Worm (Caenorhabditis elegans) whole organism, L3 larva: ENCODE results near the gene Y62E10A.6.

Experiments
- aly-2 ChIP-seq: fragments of 150-350 bp; optimal IDR thresholded peaks from 2 replicates; lab custom pipeline; 2014; ENCODE audit warnings: missing biosample characterization, missing genetic modification characterization
- ama-1 ChIP-seq: fragments of 150-350 bp; optimal IDR thresholded peaks from 2 replicates; lab custom pipeline; 2018
- ceh-28 ChIP-seq: fragments of 150-350 bp; optimal IDR thresholded peaks from 2 replicates; lab custom pipeline; 2014; ENCODE audit warnings: missing biosample characterization, missing genetic modification reagents, missing genetic modification characterization
- ceh-82 ChIP-seq: fragments of 150-350 bp; optimal IDR thresholded peaks from 2 replicates; lab custom pipeline; 2014; ENCODE audit warnings: missing biosample characterization, missing genetic modification characterization
- ceh-9 ChIP-seq: sonication (generic microtip); optimal IDR thresholded peaks from 2 replicates; lab custom pipeline; 2018; ENCODE audit warnings: missing biosample characterization, missing genetic modification characterization
- daf-12 ChIP-seq: fragments of 150-350 bp; optimal IDR thresholded peaks from 2 replicates; lab custom pipeline; 2014; ENCODE audit warnings: missing biosample characterization, missing genetic modification reagents, missing genetic modification characterization
- egl-27 ChIP-seq: sonication (generic microtip); optimal IDR thresholded peaks from 4 replicates; lab custom pipeline; 2017; ENCODE audit warnings: missing biosample characterization, missing genetic modification reagents, missing genetic modification characterization
- elt-1 ChIP-seq: fragments of 150-350 bp; optimal IDR thresholded peaks from 2 replicates; lab custom pipeline; 2014; ENCODE audit warnings: missing biosample characterization, missing genetic modification characterization
- elt-2 ChIP-seq: sonication (generic microtip); optimal IDR thresholded peaks from 2 replicates; lab custom pipeline; 2016; ENCODE audit warnings: missing genetic modification reagents, mild to moderate bottlenecking, missing genetic modification characterization, missing compliant biosample characterization
- elt-3 ChIP-seq, 3 experiments: fragments of 150-350 bp in 1 of 3; sonication (generic microtip) in 2 of 3; optimal IDR thresholded peaks; 2 replicates in 2 of 3; 4 replicates in 1 of 3; lab custom pipeline; 2014 to 2017; ENCODE audit warnings: missing biosample characterization in 3 of 3, missing genetic modification characterization in 3 of 3
- eor-1 ChIP-seq, 2 experiments: fragments of 150-350 bp; optimal IDR thresholded peaks; 2 replicates each; lab custom pipeline; 2014 to 2018; ENCODE audit warnings: missing biosample characterization in 2 of 2, missing genetic modification characterization in 2 of 2
- fkh-10 ChIP-seq: sonication (generic microtip); optimal IDR thresholded peaks from 2 replicates; lab custom pipeline; 2017; ENCODE audit warnings: missing biosample characterization, missing genetic modification reagents, missing genetic modification characterization
- fkh-2 ChIP-seq: fragments of 150-350 bp; optimal IDR thresholded peaks from 2 replicates; lab custom pipeline; 2014; ENCODE audit warnings: missing biosample characterization, missing genetic modification reagents, missing genetic modification characterization
- fos-1 ChIP-seq: fragments of 150-350 bp; optimal IDR thresholded peaks from 2 replicates; lab custom pipeline; 2014; ENCODE audit warnings: missing biosample characterization, missing genetic modification characterization
- hmg-11 ChIP-seq: sonication (generic microtip); optimal IDR thresholded peaks from 2 replicates; lab custom pipeline; 2016; ENCODE audit warnings: missing genetic modification characterization, missing compliant biosample characterization
- jun-1 ChIP-seq: fragments of 150-350 bp; optimal IDR thresholded peaks from 2 replicates; lab custom pipeline; 2014; ENCODE audit warnings: missing biosample characterization, missing genetic modification reagents, missing genetic modification characterization
- lin-15B ChIP-seq: fragments of 150-350 bp; optimal IDR thresholded peaks from 2 replicates; lab custom pipeline; 2014; ENCODE audit warnings: missing biosample characterization, missing genetic modification characterization
- lin-39 ChIP-seq: fragments of 150-350 bp; optimal IDR thresholded peaks from 2 replicates; lab custom pipeline; 2018; ENCODE audit warnings: missing biosample characterization, missing genetic modification reagents, missing genetic modification characterization
- mml-1 ChIP-seq: fragments of 150-350 bp; sonication (generic microtip); optimal IDR thresholded peaks from 3 replicates; lab custom pipeline; 2014; ENCODE audit warnings: missing biosample characterization, missing genetic modification characterization
- nfya-1 ChIP-seq: sonication (generic microtip); optimal IDR thresholded peaks from 2 replicates; lab custom pipeline; 2017; ENCODE audit warnings: missing genetic modification characterization, mild to moderate bottlenecking, missing compliant biosample characterization, antibody characterized with exemption, moderate library complexity; ENCODE audit not compliant: insufficient read depth
- nhr-11 ChIP-seq: fragments of 150-350 bp; optimal IDR thresholded peaks from 2 replicates; lab custom pipeline; 2014; ENCODE audit warnings: missing biosample characterization, missing genetic modification characterization
- nhr-12 ChIP-seq: fragments of 150-350 bp; optimal IDR thresholded peaks from 2 replicates; lab custom pipeline; 2014; ENCODE audit warnings: missing biosample characterization, missing genetic modification characterization
- nhr-28 ChIP-seq: fragments of 150-350 bp; optimal IDR thresholded peaks from 2 replicates; lab custom pipeline; 2014; ENCODE audit warnings: missing biosample characterization, missing genetic modification characterization
- nhr-43 ChIP-seq: sonication (generic microtip); optimal IDR thresholded peaks from 2 replicates; lab custom pipeline; 2016; ENCODE audit warnings: mild to moderate bottlenecking, missing genetic modification characterization, missing compliant biosample characterization; ENCODE audit not compliant: poor library complexity, severe bottlenecking
- nhr-67 ChIP-seq: fragments of 150-350 bp; optimal IDR thresholded peaks from 2 replicates; lab custom pipeline; 2014; ENCODE audit warnings: missing biosample characterization, missing genetic modification characterization
- pha-4 ChIP-seq: fragments of 150-350 bp; optimal IDR thresholded peaks from 2 replicates; lab custom pipeline; 2014; ENCODE audit warnings: missing biosample characterization, missing genetic modification reagents, missing genetic modification characterization
- pqm-1 ChIP-seq: fragments of 150-350 bp; optimal IDR thresholded peaks from 2 replicates; lab custom pipeline; 2017; ENCODE audit warnings: missing biosample characterization, missing genetic modification characterization, inconsistent platforms
- skn-1 ChIP-seq: fragments of 150-350 bp; optimal IDR thresholded peaks from 2 replicates; lab custom pipeline; 2014; ENCODE audit warnings: missing biosample characterization, missing genetic modification characterization
- snpc-4 ChIP-seq: fragments of 150-350 bp; optimal IDR thresholded peaks from 2 replicates; lab custom pipeline; 2014; ENCODE audit warnings: missing biosample characterization, missing genetic modification characterization
- unc-39 ChIP-seq: sonication (generic microtip); optimal IDR thresholded peaks from 4 replicates; lab custom pipeline; 2017; ENCODE audit warnings: missing biosample characterization, missing genetic modification characterization
- unc-62 ChIP-seq: fragments of 150-350 bp; sonication (generic microtip); optimal IDR thresholded peaks from 4 replicates; lab custom pipeline; 2014; ENCODE audit warnings: missing biosample characterization, missing genetic modification reagents, missing genetic modification characterization
- ztf-4 ChIP-seq: fragments of 150-350 bp; optimal IDR thresholded peaks from 2 replicates; lab custom pipeline; 2014; ENCODE audit warnings: missing biosample characterization, missing genetic modification characterization

Gene Y62E10A.6

ce11 chrIV:13342555-13342954 lies 29.2 kb upstream of the Y62E10A.6 start, which contains the start of gene W02A2.5:
Gene W02A2.5 (plus strand): TSS chrIV:13342855.
- TF ChIP-seq ceh-9 (tag; lab: Kevin White, UChicago) = no peak

DNA sequence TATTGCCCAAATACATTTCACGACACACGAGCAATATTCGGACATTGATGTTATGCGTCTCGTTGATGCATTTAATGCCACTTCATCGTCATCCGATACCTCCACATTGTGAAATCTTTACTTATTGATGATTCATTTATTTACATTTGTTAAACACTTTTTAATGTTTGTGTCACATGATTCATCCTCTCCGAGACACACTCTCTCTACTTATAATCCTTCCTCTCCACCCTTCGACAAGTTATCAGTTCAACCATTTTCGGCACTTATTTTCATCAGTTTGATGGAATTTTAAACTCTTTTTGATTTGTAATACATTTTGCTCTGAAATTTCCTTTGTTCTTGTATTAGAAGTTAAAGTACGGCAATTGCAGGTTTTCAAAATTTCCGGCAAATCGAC lies 25.7 kb upstream of the Y62E10A.6 start:
- peak; percentile 36 for TF ChIP-seq fos-1 (tag; lab: Kevin White, UChicago)
- no peak for TF ChIP-seq fkh-2 (tag; lab: Kevin White, UChicago)
- TF ChIP-seq hmg-11 (tag; lab: Kevin White, UChicago) = no peak
- TF ChIP-seq aly-2 (tag; lab: Kevin White, UChicago) = no peak
- TF ChIP-seq elt-2 (tag; lab: Kevin White, UChicago) = peak; percentile 66
- TF ChIP-seq pqm-1 (tag; lab: Kevin White, UChicago) = peak; percentile 64
- peak; percentile 85 for TF ChIP-seq jun-1
- peak; percentile 99 for TF ChIP-seq pha-4
- TF ChIP-seq nhr-11 (tag; lab: Kevin White, UChicago) = no peak
- no peak for TF ChIP-seq snpc-4 (tag; lab: Kevin White, UChicago)
- TF ChIP-seq, all 47 proteins: peak for 5

DNA sequence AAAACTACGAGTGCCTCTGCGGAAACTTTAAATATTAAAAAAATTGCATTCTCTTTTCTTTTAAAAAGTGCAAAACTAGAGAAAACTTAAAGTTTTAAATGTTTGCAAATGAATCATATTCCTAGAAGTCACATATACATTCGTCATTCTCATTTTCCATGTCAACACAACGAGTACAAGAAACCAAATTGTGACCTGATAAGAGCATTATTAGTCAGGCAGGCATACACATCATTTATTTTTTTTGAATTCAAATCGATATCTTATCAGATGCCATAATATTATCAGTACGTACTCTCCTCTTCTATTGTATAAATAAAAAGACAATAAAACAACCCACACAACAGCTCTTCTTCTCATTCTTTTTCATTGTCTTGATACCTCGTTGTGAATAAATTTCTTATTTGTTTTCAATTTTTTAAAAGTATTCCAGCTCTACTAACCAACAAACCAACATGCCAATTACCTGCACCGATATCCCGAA lies 24.5 kb upstream of the Y62E10A.6 start, which contains the start of gene W02A2.9:
W02A2.9 (plus strand) TSS at position 434 of the 484 bp plus-strand sequence.
- TF ChIP-seq pha-4 (peak; percentile 87), elt-2 (tag; lab: Kevin White, UChicago) (peak; percentile 89), jun-1 (peak; percentile 60), nhr-43 (tag; lab: Kevin White, UChicago) (no peak), pqm-1 (tag; lab: Kevin White, UChicago) (peak; percentile 99)
- TF ChIP-seq, all 47 proteins: peak for 4

DNA sequence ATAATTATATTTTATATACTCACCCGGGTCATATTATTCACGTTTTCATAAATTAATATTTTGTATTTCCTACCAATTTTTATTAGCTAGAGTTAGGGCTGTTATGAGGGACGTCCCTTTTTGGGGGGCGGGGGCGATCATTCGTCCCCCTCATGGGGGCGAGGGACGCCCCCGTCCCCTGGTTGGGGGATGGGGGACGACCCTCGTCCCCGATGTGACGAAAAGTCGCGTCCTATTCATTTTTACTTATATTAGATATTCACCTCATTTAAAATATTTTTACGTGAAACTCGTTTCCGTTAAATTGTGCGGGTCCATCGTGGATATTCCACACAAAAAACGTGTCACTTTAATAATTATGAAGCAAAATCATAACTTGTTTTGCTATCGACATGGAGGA lies 23.2 kb upstream of the Y62E10A.6 start, which contains the start of gene W02A2.12:
W02A2.12 (minus strand) TSS at position 240 of the 400 bp plus-strand sequence.
- no peak for TF ChIP-seq fos-1 (tag; lab: Kevin White, UChicago)

ce11 chrIV:13353143-13353773 lies 18.5 kb upstream of the Y62E10A.6 start, which contains the start of the genes rec-8 and mex-5:
Gene rec-8 (minus strand): TSS chrIV:13353193.
Gene mex-5 (plus strand): TSS chrIV:13353723.
- no peak for TF ChIP-seq ama-1 (lab: Kevin White, UChicago)
- no peak for TF ChIP-seq elt-2 (tag; lab: Kevin White, UChicago)
- no peak for TF ChIP-seq nhr-12 (tag; lab: Kevin White, UChicago)
- no peak for TF ChIP-seq unc-62 (GFP tag; lab: Kevin White, UChicago)
- TF ChIP-seq elt-1 (tag; lab: Kevin White, UChicago) = peak; percentile 80
- no peak for TF ChIP-seq pqm-1 (tag; lab: Kevin White, UChicago)

ce11 chrIV:13354044-13354443 lies 17.8 kb upstream of the Y62E10A.6 start:
- no peak for TF ChIP-seq eor-1 (tag; optimal IDR thresholded peaks at IDR 0.05; lab: Kevin White, UChicago)
- no peak for TF ChIP-seq mml-1 (tag; lab: Kevin White, UChicago)
- no peak for TF ChIP-seq ztf-4
- no peak for TF ChIP-seq nhr-28 (tag; lab: Kevin White, UChicago)
- no peak for TF ChIP-seq lin-39 (tag; lab: Kevin White, UChicago)
- no peak for TF ChIP-seq egl-27 (tag; lab: Kevin White, UChicago)
- TF ChIP-seq skn-1 (tag; lab: Kevin White, UChicago) = no peak
- TF ChIP-seq daf-12 (tag; lab: Kevin White, UChicago) = no peak
- no peak for TF ChIP-seq elt-1 (tag; lab: Kevin White, UChicago)
- TF ChIP-seq nhr-11 (tag; lab: Kevin White, UChicago) = no peak
- TF ChIP-seq nhr-43 (tag; lab: Kevin White, UChicago) = no peak
- TF ChIP-seq nfya-1 (tag; lab: Kevin White, UChicago) = no peak
- TF ChIP-seq pqm-1 (tag; lab: Kevin White, UChicago) = no peak
- TF ChIP-seq jun-1 = no peak
- no peak for TF ChIP-seq nhr-67 (tag; lab: Kevin White, UChicago)
- TF ChIP-seq aly-2 (tag; lab: Kevin White, UChicago) = no peak
- no peak for TF ChIP-seq snpc-4 (tag; lab: Kevin White, UChicago)

- TF ChIP-seq fkh-10 (no peak), unc-39 (no peak), lin-15B (tag; lab: Kevin White, UChicago) (no peak), ceh-28 (tag; lab: Kevin White, UChicago) (no peak), ceh-82 (no peak), unc-62 (GFP tag; lab: Kevin White, UChicago) (no peak), elt-3 (tag; optimal IDR thresholded peaks at IDR 0.05; lab: Kevin White, UChicago) (no peak)
Observed at ce11 chrIV:13356005-13356404, 15.8 kb upstream of the Y62E10A.6 start.
